Fruit fly (Drosophila melanogaster) whole organism, wandering third instar larva: ENCODE results near the gene CG31624.

ENCODE experiments used
- Abd-B ChIP-seq: fragments of >200 bp; optimal IDR thresholded peaks from 2 replicates; lab custom pipeline; 2017; ENCODE audit warnings: missing biosample characterization, missing genetic modification characterization
- CrebA ChIP-seq: fragments of 200-800 bp; sonication (Bioruptor generic); optimal IDR thresholded peaks from 2 replicates; lab custom pipeline; 2016; ENCODE audit warnings: missing biosample characterization, mild to moderate bottlenecking, missing genetic modification characterization, borderline replicate concordance
- OdsH ChIP-seq: fragments of 200-800 bp; sonication (Bioruptor generic); optimal IDR thresholded peaks from 2 replicates; lab custom pipeline; 2016; ENCODE audit warnings: missing biosample characterization, mild to moderate bottlenecking, missing genetic modification characterization
- sv ChIP-seq: fragments of 200-800 bp; sonication (Bioruptor generic); optimal IDR thresholded peaks from 3 replicates; lab custom pipeline; 2016; ENCODE audit warnings: missing biosample characterization, missing genetic modification characterization

dm6 chr2L:21187753-21188152, 12.4 kb downstream of the CG31624 start:
- TF ChIP-seq sv (GFP tag; lab: Kevin White, UChicago), result no peak
- TF ChIP-seq OdsH (GFP tag; lab: Kevin White, UChicago), result no peak
- no peak for TF ChIP-seq Abd-B (GFP tag; lab: Kevin White, UChicago)
- TF ChIP-seq CrebA (GFP tag; lab: Kevin White, UChicago), result no peak
